Fruit fly (Drosophila melanogaster): ENCODE measurements around the gene Zcchc7.

Gene Zcchc7

dm6 chr3L:16853533-16854386 lies 8.6 kb downstream of the Zcchc7 start, which contains the start of gene sina (continued):
- TF ChIP-seq Opbp (GFP tag; IDR thresholded peaks at IDR 0.05; ENCODE audit: partially characterized antibody), result peak; percentile 83
- no peak for TF ChIP-seq Oli (tag; optimal IDR thresholded peaks at IDR 0.05)
- TF ChIP-seq CG12155 (GFP tag; optimal IDR thresholded peaks at IDR 0.05), result peak; percentile 7
- no peak for TF ChIP-seq E2f1 (GFP tag; IDR thresholded peaks at IDR 0.05)
- peak; percentile 88 for TF ChIP-seq Bgb (GFP tag; IDR thresholded peaks at IDR 0.05; ENCODE audit: partially characterized antibody)
- no peak for TF ChIP-seq prd (optimal IDR thresholded peaks at IDR 0.05)
- TF ChIP-seq prd (GFP tag; IDR thresholded peaks at IDR 0.05), result no peak
- TF ChIP-seq CG2712 (tag; optimal IDR thresholded peaks at IDR 0.05), result peak; percentile 57
- TF ChIP-seq crc (GFP tag; optimal IDR thresholded peaks at IDR 0.05), result no peak
- no peak for TF ChIP-seq Atf-2 (GFP tag; optimal IDR thresholded peaks at IDR 0.05)
- TF ChIP-seq pan (optimal IDR thresholded peaks at IDR 0.05), result no peak
- TF ChIP-seq pan (GFP tag; optimal IDR thresholded peaks at IDR 0.05 in 1 of 2, IDR thresholded peaks at IDR 0.05 in 1 of 2), result peak in 1 of 2 experiments; percentile 19
- TF ChIP-seq vfl (GFP tag; optimal IDR thresholded peaks at IDR 0.05), result no peak
- no peak for TF ChIP-seq sqz (GFP tag; optimal IDR thresholded peaks at IDR 0.05)
- no peak for TF ChIP-seq D19B (GFP tag; optimal IDR thresholded peaks at IDR 0.05)
- no peak for TF ChIP-seq ham (GFP tag; IDR thresholded peaks at IDR 0.05)
- peak; percentile 60 for TF ChIP-seq knrl (GFP tag; IDR thresholded peaks at IDR 0.05; ENCODE audit: partially characterized antibody)
- no peak for TF ChIP-seq GATAe (GFP tag; conservative IDR thresholded peaks at IDR 0.05)
- peak; percentile 95 for TF ChIP-seq stwl (tag; optimal IDR thresholded peaks at IDR 0.05)
- peak; percentile 72 for TF ChIP-seq HmgZ (tag; optimal IDR thresholded peaks at IDR 0.05)
- peak in 1 of 2 experiments; percentile 17 for TF ChIP-seq Hr51 (GFP tag; optimal IDR thresholded peaks at IDR 0.05)
- TF ChIP-seq da (GFP tag; optimal IDR thresholded peaks at IDR 0.05), result no peak
- no peak for TF ChIP-seq dan (GFP tag; IDR thresholded peaks at IDR 0.05)
- no peak for TF ChIP-seq CG16815 (GFP tag; optimal IDR thresholded peaks at IDR 0.05)
- no peak for TF ChIP-seq D (optimal IDR thresholded peaks at IDR 0.05)
- TF ChIP-seq D (GFP tag; optimal IDR thresholded peaks at IDR 0.05), result no peak
- peak; percentile 27 for TF ChIP-seq Camta (GFP tag; optimal IDR thresholded peaks at IDR 0.05)
- TF ChIP-seq HHEX (GFP tag; optimal IDR thresholded peaks at IDR 0.05), result no peak
- TF ChIP-seq fd64A (GFP tag; optimal IDR thresholded peaks at IDR 0.05), result no peak
- no peak for TF ChIP-seq CG18011 (GFP tag; optimal IDR thresholded peaks at IDR 0.05)
- peak; percentile 4 for TF ChIP-seq CG12744 (GFP tag; optimal IDR thresholded peaks at IDR 0.05)
- no peak for TF ChIP-seq CG16779 (GFP tag; IDR thresholded peaks at IDR 0.05)
- peak; percentile 78 for TF ChIP-seq CG14710 (tag; optimal IDR thresholded peaks at IDR 0.05)
- peak; percentile 49 for TF ChIP-seq zen (tag; optimal IDR thresholded peaks at IDR 0.05)
- TF ChIP-seq Xbp1 (GFP tag; optimal IDR thresholded peaks at IDR 0.05), result peak; percentile 28
- TF ChIP-seq CG17186 (GFP tag; optimal IDR thresholded peaks at IDR 0.05), result no peak
- TF ChIP-seq CG18619 (GFP tag; optimal IDR thresholded peaks at IDR 0.05), result no peak
- TF ChIP-seq Nf-YB (GFP tag; optimal IDR thresholded peaks at IDR 0.05), result no peak
- TF ChIP-seq CG3407 (GFP tag; optimal IDR thresholded peaks at IDR 0.05), result no peak
- TF ChIP-seq CG17328 (GFP tag; IDR thresholded peaks at IDR 0.05), result no peak
- no peak for TF ChIP-seq jigr1 (GFP tag; IDR thresholded peaks at IDR 0.05)
- TF ChIP-seq CG12104 (GFP tag; optimal IDR thresholded peaks at IDR 0.05), result no peak
- no peak for TF ChIP-seq rib (GFP tag; IDR thresholded peaks at IDR 0.05)
- TF ChIP-seq Hey (tag; optimal IDR thresholded peaks at IDR 0.05), result no peak
- TF ChIP-seq oc (tag; optimal IDR thresholded peaks at IDR 0.05), result no peak
- no peak for TF ChIP-seq CG2202 (tag; optimal IDR thresholded peaks at IDR 0.05)
- TF ChIP-seq Fer3 (tag; optimal IDR thresholded peaks at IDR 0.05), result no peak
- TF ChIP-seq toy (GFP tag; IDR thresholded peaks at IDR 0.05), result no peak
- peak; percentile 87 for TF ChIP-seq CG12659 (GFP tag; optimal IDR thresholded peaks at IDR 0.05)

Measured in whole organism, embryonic.